Fruit fly (Drosophila melanogaster) whole organism, prepupa: ENCODE measurements around the gene stv.

ENCODE experiments used
- Blimp-1 ChIP-seq: fragments of 200-800 bp; sonication (Bioruptor generic); optimal IDR thresholded peaks from 3 replicates; lab custom pipeline; 2017; ENCODE audit warnings: missing biosample characterization, missing genetic modification characterization, mild to moderate bottlenecking, moderate library complexity, missing genetic modification reagents
- CG10669 ChIP-seq: fragments of 200-800 bp; sonication (Bioruptor generic); optimal IDR thresholded peaks from 3 replicates; lab custom pipeline; 2018; ENCODE audit warnings: missing biosample characterization, mild to moderate bottlenecking, missing genetic modification characterization, moderate library complexity
- CG11294 ChIP-seq: fragments of 200-800 bp; sonication (Bioruptor generic); IDR thresholded peaks from 2 replicates; pipeline ENCODE4 v1.3.6; 2022; ENCODE audit warnings: missing biosample characterization, missing genetic modification characterization
- CG11762 ChIP-seq: fragments of 200-800 bp; sonication (Bioruptor generic); optimal IDR thresholded peaks from 3 replicates; lab custom pipeline; 2016; ENCODE audit warnings: missing biosample characterization, missing genetic modification characterization; ENCODE audit not compliant: insufficient read depth
- CG11902 ChIP-seq: fragments of 200-800 bp; sonication (Bioruptor generic); optimal IDR thresholded peaks from 3 replicates; lab custom pipeline; 2016; ENCODE audit warnings: missing biosample characterization, missing genetic modification characterization
- CG15336 ChIP-seq: fragments of 200-800 bp; sonication (Bioruptor generic); IDR thresholded peaks from 2 replicates; pipeline ENCODE4 v1.3.6; 2022; ENCODE audit warnings: missing biosample characterization, missing genetic modification characterization
- CG1621 ChIP-seq: fragments of 200-800 bp; sonication (Bioruptor generic); optimal IDR thresholded peaks from 3 replicates; lab custom pipeline; 2018; ENCODE audit warnings: missing biosample characterization, mild to moderate bottlenecking, missing genetic modification characterization
- CG16779 ChIP-seq: fragments of 200-800 bp; sonication (Bioruptor generic); optimal IDR thresholded peaks from 3 replicates; lab custom pipeline; 2017; ENCODE audit warnings: missing biosample characterization, mild to moderate bottlenecking, missing genetic modification characterization
- CG31627 ChIP-seq: fragments of 200-800 bp; sonication (Bioruptor generic); optimal IDR thresholded peaks from 3 replicates; lab custom pipeline; 2016; ENCODE audit warnings: missing biosample characterization, missing genetic modification characterization
- CG32006 ChIP-seq: fragments of 200-800 bp; sonication (Bioruptor generic); optimal IDR thresholded peaks from 3 replicates; lab custom pipeline; 2017; ENCODE audit warnings: missing biosample characterization, mild to moderate bottlenecking, missing genetic modification characterization
- CG34406 ChIP-seq: fragments of 200-800 bp; sonication (Bioruptor generic); optimal IDR thresholded peaks from 3 replicates; lab custom pipeline; 2016; ENCODE audit warnings: missing biosample characterization, missing genetic modification characterization
- CG3919 ChIP-seq: fragments of 200-800 bp; sonication (Bioruptor generic); optimal IDR thresholded peaks from 3 replicates; lab custom pipeline; 2016; ENCODE audit warnings: missing biosample characterization, missing genetic modification characterization
- CG4318 ChIP-seq: fragments of 200-800 bp; sonication (Bioruptor generic); optimal IDR thresholded peaks from 3 replicates; lab custom pipeline; 2017; ENCODE audit warnings: missing biosample characterization, mild to moderate bottlenecking, missing genetic modification characterization
- CG6163 ChIP-seq: fragments of 200-800 bp; sonication (Bioruptor generic); IDR thresholded peaks from 3 replicates; pipeline ENCODE4 v1.3.6; 2022; ENCODE audit warnings: missing biosample characterization, missing genetic modification characterization
- CG6276 ChIP-seq: fragments of 200-800 bp; sonication (Bioruptor generic); optimal IDR thresholded peaks from 2 replicates; lab custom pipeline; 2017; ENCODE audit warnings: missing biosample characterization, mild to moderate bottlenecking, missing genetic modification characterization
- CG6808 ChIP-seq: fragments of 200-800 bp; sonication (Bioruptor generic); optimal IDR thresholded peaks from 3 replicates; lab custom pipeline; 2017; ENCODE audit warnings: missing biosample characterization, missing genetic modification characterization, mild to moderate bottlenecking, moderate library complexity, missing genetic modification reagents
- CG6854 ChIP-seq: fragments of 200-800 bp; sonication (Bioruptor generic); optimal IDR thresholded peaks from 2 replicates; lab custom pipeline; 2017; ENCODE audit warnings: missing biosample characterization, mild to moderate bottlenecking, missing genetic modification characterization
- CG7368 ChIP-seq: fragments of 200-800 bp; sonication (Bioruptor generic); optimal IDR thresholded peaks from 3 replicates; lab custom pipeline; 2016; ENCODE audit warnings: missing biosample characterization, missing genetic modification characterization
- CG8119 ChIP-seq: fragments of 200-800 bp; sonication (Bioruptor generic); IDR thresholded peaks from 3 replicates; pipeline ENCODE4 v1.3.6; 2022; ENCODE audit warnings: missing biosample characterization, missing genetic modification characterization
- CG8632 ChIP-seq: fragments of 200-800 bp; sonication (Bioruptor generic); optimal IDR thresholded peaks from 3 replicates; lab custom pipeline; 2016; ENCODE audit warnings: missing biosample characterization, missing genetic modification characterization
- CG9139 ChIP-seq: fragments of 200-800 bp; sonication (Bioruptor generic); optimal IDR thresholded peaks from 3 replicates; lab custom pipeline; 2017; ENCODE audit warnings: missing biosample characterization, mild to moderate bottlenecking, missing genetic modification characterization
- Eip75B ChIP-seq: fragments of 200-800 bp; sonication (Bioruptor generic); optimal IDR thresholded peaks from 3 replicates; lab custom pipeline; 2016; ENCODE audit warnings: missing biosample characterization, missing genetic modification characterization
- Eip78C ChIP-seq: fragments of 200-800 bp; sonication (Bioruptor generic); peaks from one replicate; lab custom pipeline; 2016; ENCODE audit warnings: missing biosample characterization, missing genetic modification characterization
- Eip93F ChIP-seq: fragments of 200-800 bp; sonication (Bioruptor generic); optimal IDR thresholded peaks from 2 replicates; lab custom pipeline; 2016; ENCODE audit warnings: missing biosample characterization, mild to moderate bottlenecking, missing genetic modification characterization
- Ets21C ChIP-seq: fragments of 200-800 bp; sonication (Bioruptor generic); optimal IDR thresholded peaks from 3 replicates; lab custom pipeline; 2016; ENCODE audit warnings: missing biosample characterization, missing genetic modification characterization
- Ets96B ChIP-seq: fragments of 200-800 bp; optimal IDR thresholded peaks from 2 replicates; lab custom pipeline; 2019; ENCODE audit warnings: missing biosample characterization, mild to moderate bottlenecking, missing genetic modification characterization, moderate library complexity
- Hr38 ChIP-seq: sonication (Bioruptor generic); optimal IDR thresholded peaks from 2 replicates; lab custom pipeline; 2016; ENCODE audit warnings: missing biosample characterization, missing genetic modification characterization
- Hr39 ChIP-seq: fragments of 200-800 bp; sonication (Bioruptor generic); optimal IDR thresholded peaks from 2 replicates; lab custom pipeline; 2016; ENCODE audit warnings: missing biosample characterization, missing genetic modification characterization
- Hr4 ChIP-seq: fragments of 200-800 bp; sonication (Bioruptor generic); optimal IDR thresholded peaks from 3 replicates; lab custom pipeline; 2016; ENCODE audit warnings: missing biosample characterization, missing genetic modification characterization
- Lpt ChIP-seq: fragments of 200-800 bp; sonication (Bioruptor generic); optimal IDR thresholded peaks from 3 replicates; lab custom pipeline; 2016; ENCODE audit warnings: missing biosample characterization, missing genetic modification characterization
- Met ChIP-seq: fragments of 200-800 bp; sonication (Bioruptor generic); optimal IDR thresholded peaks from 3 replicates; lab custom pipeline; 2016; ENCODE audit warnings: missing biosample characterization, missing genetic modification characterization
- OdsH ChIP-seq: fragments of 200-800 bp; sonication (Bioruptor generic); optimal IDR thresholded peaks from 3 replicates; lab custom pipeline; 2016; ENCODE audit warnings: missing biosample characterization, missing genetic modification characterization
- Smox ChIP-seq: fragments of 200-800 bp; sonication (Bioruptor generic); optimal IDR thresholded peaks from 3 replicates; lab custom pipeline; 2016; ENCODE audit warnings: missing biosample characterization, missing genetic modification characterization
- Sox102F ChIP-seq: fragments of 200-800 bp; sonication (Bioruptor generic); optimal IDR thresholded peaks from 2 replicates; lab custom pipeline; 2016; ENCODE audit warnings: missing biosample characterization, mild to moderate bottlenecking, missing genetic modification characterization
- Sox14 ChIP-seq: fragments of 200-800 bp; sonication (Bioruptor generic); optimal IDR thresholded peaks from 3 replicates; lab custom pipeline; 2016; ENCODE audit warnings: missing biosample characterization, missing genetic modification characterization
- Sox15 ChIP-seq: fragments of 200-800 bp; sonication (Bioruptor generic); optimal IDR thresholded peaks from 3 replicates; lab custom pipeline; 2016; ENCODE audit warnings: missing biosample characterization, missing genetic modification characterization
- acj6 ChIP-seq: fragments of 200-800 bp; sonication (Bioruptor generic); optimal IDR thresholded peaks from 3 replicates; lab custom pipeline; 2016; ENCODE audit warnings: missing biosample characterization, missing genetic modification characterization
- cyc ChIP-seq: fragments of 200-800 bp; sonication (Bioruptor generic); optimal IDR thresholded peaks from 3 replicates; lab custom pipeline; 2016; ENCODE audit warnings: missing biosample characterization, missing genetic modification characterization
- dac ChIP-seq: fragments of 200-800 bp; sonication (Bioruptor generic); optimal IDR thresholded peaks from 2 replicates; lab custom pipeline; 2017; ENCODE audit warnings: missing biosample characterization, mild to moderate bottlenecking, missing genetic modification characterization
- dsx ChIP-seq: fragments of 200-800 bp; optimal IDR thresholded peaks from 3 replicates; lab custom pipeline; 2019; ENCODE audit warnings: missing biosample characterization, mild to moderate bottlenecking, missing genetic modification characterization, moderate library complexity; ENCODE audit not compliant: poor library complexity, severe bottlenecking
- eg ChIP-seq: fragments of 200-800 bp; sonication (Bioruptor generic); IDR thresholded peaks from 3 replicates; pipeline ENCODE4 v1.3.6; 2022; ENCODE audit warnings: missing biosample characterization, missing genetic modification characterization
- fd85E ChIP-seq: fragments of 200-800 bp; sonication (Bioruptor generic); optimal IDR thresholded peaks from 3 replicates; lab custom pipeline; 2016; ENCODE audit warnings: missing biosample characterization, missing genetic modification characterization
- lz ChIP-seq: fragments of 200-800 bp; sonication (Bioruptor generic); optimal IDR thresholded peaks from 3 replicates; lab custom pipeline; 2016; ENCODE audit warnings: missing biosample characterization, missing genetic modification characterization
- net ChIP-seq: fragments of 200-800 bp; sonication (Bioruptor generic); optimal IDR thresholded peaks from 3 replicates; lab custom pipeline; 2016; ENCODE audit warnings: missing biosample characterization, missing genetic modification characterization
- pdm3 ChIP-seq: fragments of 200-800 bp; sonication (Bioruptor generic); optimal IDR thresholded peaks from 3 replicates; lab custom pipeline; 2016; ENCODE audit warnings: missing biosample characterization, missing genetic modification characterization
- salr ChIP-seq, 2 experiments: fragments of 200-800 bp; sonication (Bioruptor generic); optimal IDR thresholded peaks; 3 replicates each; lab custom pipeline; 2016 to 2018; ENCODE audit warnings: missing biosample characterization in 2 of 2, missing genetic modification characterization in 2 of 2, mild to moderate bottlenecking in 1 of 2
- spab ChIP-seq: fragments of 200-800 bp; sonication (Bioruptor generic); optimal IDR thresholded peaks from 2 replicates; lab custom pipeline; 2017; ENCODE audit warnings: missing biosample characterization, mild to moderate bottlenecking, missing genetic modification characterization, missing genetic modification reagents
- ss ChIP-seq, 2 experiments: fragments of 200-800 bp; sonication (Bioruptor generic); optimal IDR thresholded peaks; 2 replicates in 1 of 2; 3 replicates in 1 of 2; lab custom pipeline; 2017 to 2018; ENCODE audit warnings: mild to moderate bottlenecking in 2 of 2, missing biosample characterization in 2 of 2, missing genetic modification characterization in 2 of 2, moderate library complexity in 1 of 2
- svp ChIP-seq: fragments of 200-800 bp; sonication (Bioruptor generic); peaks from one replicate; lab custom pipeline; 2016; ENCODE audit warnings: missing biosample characterization, missing genetic modification characterization
- topi ChIP-seq: fragments of 200-800 bp; sonication (Bioruptor generic); optimal IDR thresholded peaks from 3 replicates; lab custom pipeline; 2016; ENCODE audit warnings: missing biosample characterization, missing genetic modification characterization
- vri ChIP-seq: fragments of 200-800 bp; sonication (Bioruptor generic); optimal IDR thresholded peaks from 3 replicates; lab custom pipeline; 2016; ENCODE audit warnings: missing biosample characterization, mild to moderate bottlenecking, missing genetic modification characterization

stv gene

DNA sequence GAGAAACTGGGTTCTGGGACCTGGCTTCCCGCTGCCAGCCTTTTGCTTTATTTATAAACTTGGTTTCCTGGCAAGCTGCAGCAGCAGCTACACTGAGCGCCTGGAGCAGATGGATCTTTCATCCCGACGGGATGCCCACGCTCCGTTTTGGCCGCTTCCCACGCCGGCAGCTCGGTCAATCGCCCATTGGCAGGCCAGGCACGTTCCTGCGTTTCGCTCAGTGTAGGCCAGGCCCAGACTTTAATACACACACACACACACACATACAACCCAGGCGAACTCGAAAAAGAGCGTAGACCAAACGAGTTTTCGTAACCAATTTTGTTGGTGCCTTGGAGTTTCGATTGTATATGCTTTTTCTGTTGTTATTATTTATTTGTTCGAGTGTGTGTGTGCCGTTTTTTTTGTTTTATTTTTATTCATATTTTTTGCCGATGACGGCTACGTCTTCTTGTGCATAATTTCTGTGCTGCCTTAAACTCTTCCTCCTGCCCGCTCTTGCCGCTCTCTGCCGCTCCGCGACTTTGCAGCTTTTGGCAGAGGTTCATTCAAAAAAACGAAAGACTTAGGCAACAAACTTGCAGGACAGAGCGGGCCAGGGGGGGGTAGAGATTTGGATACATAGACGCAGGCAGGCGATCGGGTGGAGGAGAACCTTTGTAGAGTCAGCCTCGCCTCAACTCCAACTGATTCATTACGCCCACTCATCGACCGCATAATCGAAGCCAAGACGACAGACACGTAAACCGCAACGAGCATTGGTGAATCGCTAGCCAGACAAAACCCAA, 22.8 kb downstream of the stv start:
- TF ChIP-seq Smox: peak; percentile 85
- TF ChIP-seq dac (GFP tag; lab: Kevin White, UChicago): peak; percentile 66
- peak; percentile 49 for TF ChIP-seq CG9139 (GFP tag; lab: Kevin White, UChicago)
- TF ChIP-seq Hr39: peak; percentile 81
- no peak for TF ChIP-seq CG4318
- peak; percentile 89 for TF ChIP-seq CG6808 (GFP tag; lab: Kevin White, UChicago)
- TF ChIP-seq Hr4 (GFP tag; lab: Kevin White, UChicago): no peak
- TF ChIP-seq CG1621 (tag; lab: Kevin White, UChicago): peak; percentile 81
- TF ChIP-seq net (GFP tag; lab: Kevin White, UChicago): peak; percentile 77
- peak; percentile 86 for TF ChIP-seq topi
- peak; percentile 86 for TF ChIP-seq CG31627 (GFP tag; lab: Kevin White, UChicago)
- no peak for TF ChIP-seq Eip93F (GFP tag; lab: Kevin White, UChicago)
- peak; percentile 39 for TF ChIP-seq Sox15 (GFP tag; lab: Kevin White, UChicago)
- no peak for TF ChIP-seq Ets21C (GFP tag; lab: Kevin White, UChicago)
- TF ChIP-seq CG6276 (GFP tag; lab: Kevin White, UChicago): no peak
- peak; percentile 87 for TF ChIP-seq cyc
- TF ChIP-seq CG11294 (GFP tag; lab: Robert Waterston, UW): peak; percentile 59; the same call in 1 of the 2 replicates
- peak; percentile 77 for TF ChIP-seq eg (GFP tag; lab: Robert Waterston, UW)
- peak; percentile 60 for TF ChIP-seq CG8632 (GFP tag; lab: Kevin White, UChicago)
- TF ChIP-seq Eip75B (GFP tag; lab: Kevin White, UChicago): peak; percentile 90
- TF ChIP-seq Blimp-1 (GFP tag; lab: Kevin White, UChicago): no peak
- TF ChIP-seq ss (GFP tag; optimal IDR thresholded peaks at IDR 0.05; lab: Kevin White, UChicago): peak; percentile 78 to 90
- peak; percentile 87 for TF ChIP-seq lz (GFP tag; lab: Kevin White, UChicago)
- peak; percentile 97 for TF ChIP-seq dsx (GFP tag; lab: Kevin White, UChicago)
- peak; percentile 78 for TF ChIP-seq spab
- TF ChIP-seq Eip78C: peak; percentile 93
- TF ChIP-seq CG10669 (GFP tag; lab: Kevin White, UChicago): peak; percentile 80
- TF ChIP-seq Ets96B (tag; lab: Kevin White, UChicago): peak; percentile 82
- no peak for TF ChIP-seq acj6 (GFP tag; lab: Kevin White, UChicago)
- no peak for TF ChIP-seq Hr38 (GFP tag; lab: Kevin White, UChicago)
- TF ChIP-seq OdsH: no peak
- TF ChIP-seq Met (GFP tag; lab: Kevin White, UChicago): peak; percentile 89
- TF ChIP-seq CG3919 (GFP tag; lab: Kevin White, UChicago): peak; percentile 87
- no peak for TF ChIP-seq vri (GFP tag; lab: Kevin White, UChicago)
- TF ChIP-seq fd85E (GFP tag; lab: Kevin White, UChicago): no peak
- peak; percentile 66 for TF ChIP-seq CG8119
- TF ChIP-seq CG34406 (GFP tag; lab: Kevin White, UChicago): peak; percentile 54
- TF ChIP-seq Sox14 (GFP tag; lab: Kevin White, UChicago): peak; percentile 87
- peak; percentile 67 for TF ChIP-seq CG11902 (GFP tag; lab: Kevin White, UChicago)
- peak; percentile 31 for TF ChIP-seq CG11762 (GFP tag; lab: Kevin White, UChicago)
- peak; percentile 82 for TF ChIP-seq CG16779
- TF ChIP-seq CG6854 (GFP tag; lab: Kevin White, UChicago): peak; percentile 82
- TF ChIP-seq CG15336 (GFP tag; lab: Robert Waterston, UW): peak; percentile 66
- TF ChIP-seq Lpt (GFP tag; lab: Kevin White, UChicago): peak; percentile 88
- peak; percentile 59 to 81 for TF ChIP-seq salr (GFP tag; optimal IDR thresholded peaks at IDR 0.05; lab: Kevin White, UChicago)
- peak; percentile 77 for TF ChIP-seq CG32006 (GFP tag; lab: Kevin White, UChicago)
- no peak for TF ChIP-seq CG7368 (GFP tag; lab: Kevin White, UChicago)
- TF ChIP-seq CG6163 (GFP tag; lab: Robert Waterston, UW): peak; percentile 87
- peak; percentile 82 for TF ChIP-seq Sox102F
- no peak for TF ChIP-seq pdm3 (GFP tag; lab: Kevin White, UChicago)
- no peak for TF ChIP-seq svp
